Fruit fly (Drosophila melanogaster) whole organism, embryonic: ENCODE measurements around the gene KFase.

Source experiments
- Bgb ChIP-seq: fragments of 200-800 bp; sonication (Bioruptor generic); IDR thresholded peaks from 2 replicates; pipeline ENCODE4 v1.3.6; 2022; ENCODE audit warnings: missing biosample characterization, missing genetic modification characterization; ENCODE audit not compliant: partially characterized antibody
- Blimp-1 ChIP-seq: fragments of 200-800 bp; sonication (Bioruptor generic); optimal IDR thresholded peaks from 3 replicates; lab custom pipeline; 2018; ENCODE audit warnings: missing biosample characterization, missing genetic modification characterization, mild to moderate bottlenecking, moderate library complexity, missing genetic modification reagents
- CG12071 ChIP-seq: fragments of 200-800 bp; sonication (Bioruptor generic); optimal IDR thresholded peaks from 3 replicates; lab custom pipeline; 2018; ENCODE audit warnings: missing biosample characterization, mild to moderate bottlenecking, missing genetic modification characterization
- CG1233 ChIP-seq: fragments of 200-800 bp; sonication (Bioruptor generic); optimal IDR thresholded peaks from 4 replicates; lab custom pipeline; 2018; ENCODE audit warnings: missing biosample characterization, mild to moderate bottlenecking, missing genetic modification characterization
- CG15514 ChIP-seq: fragments of 200-800 bp; sonication (Bioruptor generic); optimal IDR thresholded peaks from 3 replicates; lab custom pipeline; 2017; ENCODE audit warnings: missing biosample characterization, missing genetic modification characterization, mild to moderate bottlenecking, moderate library complexity, missing genetic modification reagents
- CG18262 ChIP-seq: fragments of 200-800 bp; optimal IDR thresholded peaks from 3 replicates; lab custom pipeline; 2019; ENCODE audit warnings: missing biosample characterization, mild to moderate bottlenecking, missing genetic modification characterization, moderate library complexity
- CG2116 ChIP-seq: fragments of 200-800 bp; sonication (Bioruptor generic); optimal IDR thresholded peaks from 3 replicates; lab custom pipeline; 2018; ENCODE audit warnings: missing biosample characterization, mild to moderate bottlenecking, missing genetic modification characterization
- CG2889 ChIP-seq: fragments of 200-800 bp; sonication (Bioruptor generic); IDR thresholded peaks from 3 replicates; pipeline ENCODE4 v1.3.6; 2022; ENCODE audit warnings: missing biosample characterization, missing genetic modification characterization
- CG34422 ChIP-seq: fragments of 200-800 bp; sonication (Bioruptor generic); IDR thresholded peaks from 3 replicates; pipeline ENCODE4 v1.3.6; 2022; ENCODE audit warnings: missing biosample characterization, missing genetic modification characterization
- CG3726 ChIP-seq: fragments of 200-800 bp; sonication (Bioruptor generic); IDR thresholded peaks from 3 replicates; pipeline ENCODE4, ENCODE4 v1.3.6; 2022; ENCODE audit warnings: missing biosample characterization, missing genetic modification characterization
- CG3995 ChIP-seq: fragments of 200-800 bp; sonication (Bioruptor generic); optimal IDR thresholded peaks from 3 replicates; lab custom pipeline; 2016; ENCODE audit warnings: missing biosample characterization, missing genetic modification characterization
- CG4617 ChIP-seq: fragments of 200-800 bp; sonication (Bioruptor generic); optimal IDR thresholded peaks from 3 replicates; lab custom pipeline; 2016; ENCODE audit warnings: missing biosample characterization, missing genetic modification characterization, borderline replicate concordance
- CG6689 ChIP-seq: fragments of 200-800 bp; sonication (Bioruptor generic); IDR thresholded peaks from 2 replicates; pipeline ENCODE4 v1.3.6; 2022; ENCODE audit warnings: missing biosample characterization, missing genetic modification characterization
- CG7928 ChIP-seq: fragments of 200-800 bp; sonication (Bioruptor generic); optimal IDR thresholded peaks from 2 replicates; lab custom pipeline; 2017; ENCODE audit warnings: missing biosample characterization, mild to moderate bottlenecking, missing genetic modification characterization
- CG8359 ChIP-seq: fragments of 200-800 bp; sonication (Bioruptor generic); optimal IDR thresholded peaks from 2 replicates; lab custom pipeline; 2017; ENCODE audit warnings: missing biosample characterization, mild to moderate bottlenecking, missing genetic modification characterization, borderline replicate concordance
- CG9932 ChIP-seq: fragments of 200-800 bp; sonication (Bioruptor generic); IDR thresholded peaks from 2 replicates; pipeline ENCODE4 v1.3.6; 2022; ENCODE audit warnings: missing biosample characterization, missing genetic modification characterization
- CTCF ChIP-seq: fragments of 200-800 bp; sonication (Bioruptor generic); optimal IDR thresholded peaks from 2 replicates; lab custom pipeline; 2017; ENCODE audit warnings: missing biosample characterization, mild to moderate bottlenecking, missing genetic modification characterization, moderate library complexity
- CoRest ChIP-seq: fragments of 200-800 bp; sonication (Bioruptor generic); optimal IDR thresholded peaks from 3 replicates; lab custom pipeline; 2018; ENCODE audit warnings: missing biosample characterization, mild to moderate bottlenecking, missing genetic modification characterization, moderate library complexity
- Dad ChIP-seq: fragments of 200-800 bp; sonication (Bioruptor generic); optimal IDR thresholded peaks from 3 replicates; lab custom pipeline; 2016; ENCODE audit warnings: missing biosample characterization, missing genetic modification characterization
- Dek ChIP-seq: fragments of 200-800 bp; sonication (Bioruptor generic); optimal IDR thresholded peaks from 3 replicates; lab custom pipeline; 2019; ENCODE audit warnings: missing biosample characterization, mild to moderate bottlenecking, missing genetic modification characterization, moderate library complexity
- Dp ChIP-seq: fragments of 200-800 bp; sonication (Bioruptor generic); optimal IDR thresholded peaks from 2 replicates; lab custom pipeline; 2018; ENCODE audit warnings: missing biosample characterization, mild to moderate bottlenecking, missing genetic modification characterization, moderate library complexity
- E2f2 ChIP-seq: fragments of 200-800 bp; sonication (Bioruptor generic); IDR thresholded peaks from 2 replicates; pipeline ENCODE4 v1.3.6; 2022; ENCODE audit warnings: missing biosample characterization, missing genetic modification characterization
- ERR ChIP-seq: fragments of 200-800 bp; sonication (Bioruptor generic); optimal IDR thresholded peaks from 2 replicates; lab custom pipeline; 2016; ENCODE audit warnings: missing biosample characterization, missing genetic modification characterization
- Fer1 ChIP-seq: fragments of 200-800 bp; sonication (Bioruptor generic); optimal IDR thresholded peaks from 2 replicates; lab custom pipeline; 2017; ENCODE audit warnings: missing biosample characterization, mild to moderate bottlenecking, missing genetic modification characterization
- HmgD ChIP-seq: fragments of 200-800 bp; sonication (Bioruptor generic); optimal IDR thresholded peaks from 3 replicates; lab custom pipeline; 2016; ENCODE audit warnings: missing biosample characterization, missing genetic modification characterization
- Hr51 ChIP-seq, 2 experiments: fragments of 200-800 bp; sonication (Bioruptor generic); optimal IDR thresholded peaks; 2 replicates in 1 of 2; 3 replicates in 1 of 2; lab custom pipeline; 2016 to 2018; ENCODE audit warnings: missing biosample characterization in 2 of 2, missing genetic modification characterization in 2 of 2, mild to moderate bottlenecking in 1 of 2, moderate library complexity in 1 of 2
- MTF-1 ChIP-seq: fragments of 200-800 bp; sonication (Bioruptor generic); optimal IDR thresholded peaks from 2 replicates; lab custom pipeline; 2018; ENCODE audit warnings: missing biosample characterization, mild to moderate bottlenecking, missing genetic modification characterization, borderline replicate concordance
- Myb ChIP-seq: fragments of 200-800 bp; sonication (Bioruptor generic); optimal IDR thresholded peaks from 2 replicates; lab custom pipeline; 2016; ENCODE audit warnings: missing biosample characterization, missing genetic modification characterization
- Oli ChIP-seq: fragments of 200-800 bp; sonication (Bioruptor generic); optimal IDR thresholded peaks from 2 replicates; lab custom pipeline; 2018; ENCODE audit warnings: missing biosample characterization, mild to moderate bottlenecking, missing genetic modification characterization, moderate library complexity
- Poxn ChIP-seq: fragments of 200-800 bp; sonication (Bioruptor generic); IDR thresholded peaks from 2 replicates; pipeline ENCODE4 v1.3.6; 2022; ENCODE audit warnings: missing biosample characterization, missing genetic modification characterization
- Vsx1 ChIP-seq: fragments of 200-800 bp; sonication (Bioruptor generic); optimal IDR thresholded peaks from 2 replicates; lab custom pipeline; 2017; ENCODE audit warnings: missing biosample characterization, mild to moderate bottlenecking, missing genetic modification characterization, missing genetic modification reagents
- Xrp1 ChIP-seq: fragments of 200-800 bp; sonication (Bioruptor generic); IDR thresholded peaks from 2 replicates; pipeline ENCODE4 v1.3.6; 2022; ENCODE audit warnings: missing biosample characterization, missing genetic modification characterization
- ab ChIP-seq: fragments of 200-800 bp; sonication (Bioruptor generic); optimal IDR thresholded peaks from 2 replicates; lab custom pipeline; 2016; ENCODE audit warnings: missing biosample characterization, missing genetic modification characterization
- bowl ChIP-seq: fragments of 200-800 bp; sonication (Bioruptor generic); IDR thresholded peaks from 2 replicates; pipeline ENCODE4 v1.3.6; 2022; ENCODE audit warnings: missing biosample characterization, missing genetic modification characterization
- crol ChIP-seq: fragments of 200-800 bp; sonication (Bioruptor generic); IDR thresholded peaks from 2 replicates; pipeline ENCODE4 v1.3.6; 2022; ENCODE audit warnings: missing biosample characterization, missing genetic modification characterization
- dimm ChIP-seq: fragments of 200-800 bp; sonication (Bioruptor generic); IDR thresholded peaks from 2 replicates; pipeline ENCODE4 v1.3.6; 2022; ENCODE audit warnings: missing biosample characterization, missing genetic modification characterization
- dmrt99B ChIP-seq: fragments of 200-800 bp; sonication (Bioruptor generic); optimal IDR thresholded peaks from 2 replicates; lab custom pipeline; 2018; ENCODE audit warnings: missing biosample characterization, mild to moderate bottlenecking, missing genetic modification characterization, moderate library complexity
- en ChIP-seq: fragments of 200-800 bp; sonication (Bioruptor generic); optimal IDR thresholded peaks from 2 replicates; lab custom pipeline; 2016; ENCODE audit warnings: missing biosample characterization, missing genetic modification characterization
- eve ChIP-seq, 2 experiments: fragments of >200 bp; optimal IDR thresholded peaks; 2 replicates each; lab custom pipeline; 2017; ENCODE audit warnings: missing biosample characterization in 2 of 2, missing genetic modification characterization in 2 of 2
- exex ChIP-seq: fragments of 200-800 bp; sonication (Bioruptor generic); optimal IDR thresholded peaks from 4 replicates; lab custom pipeline; 2018; ENCODE audit warnings: missing biosample characterization, mild to moderate bottlenecking, missing genetic modification characterization, moderate library complexity
- grau ChIP-seq: fragments of 200-800 bp; optimal IDR thresholded peaks from 3 replicates; lab custom pipeline; 2019; ENCODE audit warnings: missing biosample characterization, mild to moderate bottlenecking, missing genetic modification characterization, moderate library complexity
- nerfin-2 ChIP-seq: fragments of 200-800 bp; sonication (Bioruptor generic); IDR thresholded peaks from 2 replicates; pipeline ENCODE4 v1.3.6; 2022; ENCODE audit warnings: missing biosample characterization, missing genetic modification characterization; ENCODE audit not compliant: partially characterized antibody
- odd ChIP-seq: fragments of 200-800 bp; sonication (Bioruptor generic); optimal IDR thresholded peaks from 2 replicates; lab custom pipeline; 2017; ENCODE audit warnings: missing biosample characterization, mild to moderate bottlenecking, missing genetic modification characterization
- org-1 ChIP-seq: fragments of 200-800 bp; sonication (Bioruptor generic); optimal IDR thresholded peaks from 2 replicates; lab custom pipeline; 2017; ENCODE audit warnings: missing biosample characterization, missing genetic modification characterization
- salm ChIP-seq: fragments of 200-800 bp; sonication (Bioruptor generic); optimal IDR thresholded peaks from 2 replicates; lab custom pipeline; 2018; ENCODE audit warnings: missing biosample characterization, mild to moderate bottlenecking, missing genetic modification characterization
- schlank ChIP-seq: fragments of 200-800 bp; sonication (Bioruptor generic); optimal IDR thresholded peaks from 2 replicates; lab custom pipeline; 2018; ENCODE audit warnings: missing biosample characterization, mild to moderate bottlenecking, missing genetic modification characterization
- sob ChIP-seq: fragments of 200-800 bp; sonication (Bioruptor generic); IDR thresholded peaks from 2 replicates; pipeline ENCODE4 v1.3.6; 2022; ENCODE audit warnings: missing biosample characterization, missing genetic modification characterization
- ssp ChIP-seq: fragments of 200-800 bp; sonication (Bioruptor generic); IDR thresholded peaks from 2 replicates; pipeline ENCODE4 v1.3.6; 2022; ENCODE audit warnings: missing biosample characterization, missing genetic modification characterization
- tio ChIP-seq: fragments of 200-800 bp; sonication (Bioruptor generic); optimal IDR thresholded peaks from 2 replicates; lab custom pipeline; 2017; ENCODE audit warnings: missing biosample characterization, missing genetic modification characterization, inconsistent platforms
- trem ChIP-seq: fragments of 200-800 bp; optimal IDR thresholded peaks from 3 replicates; lab custom pipeline; 2019; ENCODE audit warnings: missing biosample characterization, mild to moderate bottlenecking, missing genetic modification characterization, moderate library complexity
- unc-4 ChIP-seq: fragments of 200-800 bp; sonication (Bioruptor generic); IDR thresholded peaks from 2 replicates; pipeline ENCODE4 v1.3.6; 2022; ENCODE audit warnings: missing biosample characterization, missing genetic modification characterization; ENCODE audit not compliant: partially characterized antibody
- unpg ChIP-seq: fragments of 200-800 bp; sonication (Bioruptor generic); optimal IDR thresholded peaks from 3 replicates; lab custom pipeline; 2018; ENCODE audit warnings: missing biosample characterization, mild to moderate bottlenecking, missing genetic modification characterization, moderate library complexity

Gene KFase

DNA sequence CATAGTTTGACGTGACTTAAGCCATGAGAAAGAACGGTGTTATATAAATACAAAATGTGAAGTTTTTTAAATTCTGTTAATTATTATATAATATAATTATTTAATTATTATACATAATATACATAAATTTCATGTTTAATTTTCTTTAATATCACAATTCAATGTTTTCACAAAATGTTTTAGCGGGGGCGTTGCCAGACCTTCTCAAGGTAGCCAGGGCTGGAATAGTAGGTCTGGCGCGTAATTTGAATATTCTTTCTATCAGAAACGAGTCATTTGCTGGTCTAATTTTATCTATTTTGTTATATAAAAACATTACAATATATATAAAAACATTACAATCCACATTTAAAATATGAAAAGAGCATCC, 40.2 kb downstream of the KFase start, which contains the start of gene Acox3 (continued):
- TF ChIP-seq Vsx1 (peak; percentile 2), Oli (no peak), CG18262 (tag; lab: Kevin White, UChicago) (peak; percentile 19), CG7928 (GFP tag; lab: Kevin White, UChicago) (peak; percentile 94), Blimp-1 (GFP tag; lab: Kevin White, UChicago) (no peak), E2f2 (GFP tag; lab: Robert Waterston, UW) (peak; percentile 96), org-1 (GFP tag; lab: Kevin White, UChicago) (no peak), CG12071 (GFP tag; lab: Kevin White, UChicago) (no peak), CG4617 (peak; percentile 14), CG3995 (GFP tag; lab: Kevin White, UChicago) (peak; percentile 35), tio (GFP tag; lab: Kevin White, UChicago) (no peak), CG9932 (GFP tag; lab: Robert Waterston, UW) (no peak), eve (GFP tag; optimal IDR thresholded peaks at IDR 0.05; lab: Kevin White, UChicago) (no peak), CG15514 (peak; percentile 33), bowl (GFP tag; lab: Robert Waterston, UW) (no peak), Hr51 (GFP tag; optimal IDR thresholded peaks at IDR 0.05; lab: Kevin White, UChicago) (no peak), unc-4 (no peak), crol (GFP tag; lab: Robert Waterston, UW) (no peak), dmrt99B (tag; lab: Kevin White, UChicago) (no peak), CoRest (tag; lab: Kevin White, UChicago) (peak; percentile 18), trem (tag; lab: Kevin White, UChicago) (peak; percentile 68), CTCF (GFP tag; lab: Kevin White, UChicago) (peak; percentile 35), dimm (GFP tag; lab: Robert Waterston, UW) (no peak), grau (tag; lab: Kevin White, UChicago) (peak; percentile 8), ERR (GFP tag; lab: Kevin White, UChicago) (no peak), Poxn (no peak), sob (no peak), CG6689 (GFP tag; lab: Robert Waterston, UW) (no peak), MTF-1 (GFP tag; lab: Kevin White, UChicago) (no peak), CG2116 (GFP tag; lab: Kevin White, UChicago) (peak; percentile 26), Bgb (GFP tag; lab: Robert Waterston, UW) (no peak), en (GFP tag; lab: Kevin White, UChicago) (no peak), CG2889 (no peak), Dp (GFP tag; lab: Kevin White, UChicago) (peak; percentile 97), salm (tag; lab: Kevin White, UChicago) (no peak), Xrp1 (GFP tag; lab: Robert Waterston, UW) (no peak), Myb (GFP tag; lab: Kevin White, UChicago) (no peak), CG8359 (GFP tag; lab: Kevin White, UChicago) (no peak), CG34422 (GFP tag; lab: Robert Waterston, UW) (no peak), exex (tag; lab: Kevin White, UChicago) (peak; percentile 41), nerfin-2 (GFP tag; lab: Robert Waterston, UW) (no peak), ab (GFP tag; lab: Kevin White, UChicago) (no peak), HmgD (GFP tag; lab: Kevin White, UChicago) (no peak), Fer1 (GFP tag; lab: Kevin White, UChicago) (no peak), Dad (GFP tag; lab: Kevin White, UChicago) (no peak), Dek (tag; lab: Kevin White, UChicago) (peak; percentile 17), unpg (no peak), odd (GFP tag; lab: Kevin White, UChicago) (no peak), CG3726 (no peak), ssp (GFP tag; lab: Robert Waterston, UW) (no peak), schlank (tag; lab: Kevin White, UChicago) (no peak), CG1233 (GFP tag; lab: Kevin White, UChicago) (no peak)
